Fruit fly (Drosophila melanogaster) whole organism, embryonic: ENCODE measurements around the gene Paics.

Experiments
- B-H2 ChIP-seq: fragments of 200-800 bp; sonication (Bioruptor generic); optimal IDR thresholded peaks from 2 replicates; lab custom pipeline; 2018; ENCODE audit warnings: missing biosample characterization, mild to moderate bottlenecking, missing genetic modification characterization
- CG11085 ChIP-seq: fragments of 200-800 bp; sonication (Bioruptor generic); IDR thresholded peaks from 2 replicates; pipeline ENCODE4 v1.3.6; 2022; ENCODE audit warnings: missing biosample characterization, missing genetic modification characterization
- CG11696 ChIP-seq: fragments of 200-800 bp; sonication (Bioruptor generic); IDR thresholded peaks from 2 replicates; pipeline ENCODE4 v1.3.6; 2022; ENCODE audit warnings: missing biosample characterization, missing genetic modification characterization
- CG12659 ChIP-seq: fragments of 200-800 bp; sonication (Bioruptor generic); optimal IDR thresholded peaks from 3 replicates; lab custom pipeline; 2017; ENCODE audit warnings: mild to moderate bottlenecking, missing biosample characterization, missing genetic modification reagents, missing genetic modification characterization
- CG13894 ChIP-seq: fragments of 200-800 bp; sonication (Bioruptor generic); optimal IDR thresholded peaks from 3 replicates; lab custom pipeline; 2018; ENCODE audit warnings: missing biosample characterization, mild to moderate bottlenecking, missing genetic modification characterization, moderate library complexity
- CG15011 ChIP-seq: fragments of 200-800 bp; sonication (Bioruptor generic); optimal IDR thresholded peaks from 3 replicates; lab custom pipeline; 2018; ENCODE audit warnings: missing biosample characterization, mild to moderate bottlenecking, missing genetic modification characterization
- CG1602 ChIP-seq: fragments of 200-800 bp; sonication (Bioruptor generic); optimal IDR thresholded peaks from 3 replicates; lab custom pipeline; 2016; ENCODE audit warnings: missing biosample characterization, missing genetic modification characterization
- CG18764 ChIP-seq: fragments of 200-800 bp; sonication (Bioruptor generic); optimal IDR thresholded peaks from 3 replicates; lab custom pipeline; 2016; ENCODE audit warnings: missing biosample characterization, missing genetic modification characterization
- CG31224 ChIP-seq: fragments of 200-800 bp; sonication (Bioruptor generic); IDR thresholded peaks from 2 replicates; pipeline ENCODE4 v1.3.6; 2022; ENCODE audit warnings: missing biosample characterization, missing genetic modification characterization
- CG3281 ChIP-seq: fragments of 200-800 bp; sonication (Bioruptor generic); optimal IDR thresholded peaks from 3 replicates; lab custom pipeline; 2017; ENCODE audit warnings: missing biosample characterization, mild to moderate bottlenecking, missing genetic modification characterization
- CG34376 ChIP-seq: fragments of 200-800 bp; sonication (Bioruptor generic); optimal IDR thresholded peaks from 2 replicates; lab custom pipeline; 2018; ENCODE audit warnings: missing biosample characterization, mild to moderate bottlenecking, missing genetic modification characterization
- CG4282 ChIP-seq: fragments of 200-800 bp; sonication (Bioruptor generic); optimal IDR thresholded peaks from 2 replicates; lab custom pipeline; 2016; ENCODE audit warnings: missing biosample characterization, missing genetic modification characterization
- CG4617 ChIP-seq: fragments of 200-800 bp; sonication (Bioruptor generic); optimal IDR thresholded peaks from 3 replicates; lab custom pipeline; 2016; ENCODE audit warnings: missing biosample characterization, missing genetic modification characterization, borderline replicate concordance
- CG8290 ChIP-seq, 3 experiments: fragments of 200-800 bp; sonication (Bioruptor generic); optimal IDR thresholded peaks; 2 replicates each; lab custom pipeline; 2016 to 2019; ENCODE audit warnings: missing biosample characterization in 3 of 3, missing genetic modification characterization in 3 of 3, mild to moderate bottlenecking in 2 of 3, moderate library complexity in 1 of 3
- CG8388 ChIP-seq: fragments of 200-800 bp; sonication (Bioruptor generic); optimal IDR thresholded peaks from 2 replicates; lab custom pipeline; 2019; ENCODE audit warnings: missing biosample characterization, mild to moderate bottlenecking, missing genetic modification characterization, moderate library complexity
- CG8478 ChIP-seq: fragments of >200 bp; optimal IDR thresholded peaks from 2 replicates; lab custom pipeline; 2018
- D19B ChIP-seq: fragments of 200-800 bp; sonication (Bioruptor generic); optimal IDR thresholded peaks from 2 replicates; lab custom pipeline; 2017; ENCODE audit warnings: missing biosample characterization, mild to moderate bottlenecking, missing genetic modification characterization
- Dfd ChIP-seq, 2 experiments: fragments of >200 bp; optimal IDR thresholded peaks; 2 replicates each; lab custom pipeline; 2017; ENCODE audit warnings: missing biosample characterization in 2 of 2, missing genetic modification characterization in 2 of 2
- Dip2 ChIP-seq: fragments of 200-800 bp; sonication (Bioruptor generic); IDR thresholded peaks from 2 replicates; pipeline ENCODE4 v1.3.6; 2022; ENCODE audit warnings: missing biosample characterization, missing genetic modification characterization
- Dip3 ChIP-seq: fragments of 200-800 bp; sonication (Bioruptor generic); optimal IDR thresholded peaks from 3 replicates; lab custom pipeline; 2016; ENCODE audit warnings: missing biosample characterization, missing genetic modification characterization
- E2f1 ChIP-seq: fragments of 200-800 bp; sonication (Bioruptor generic); IDR thresholded peaks from 2 replicates; pipeline ENCODE4 v1.3.6; 2022; ENCODE audit warnings: missing biosample characterization, missing genetic modification characterization
- Ets65A ChIP-seq: fragments of 200-800 bp; sonication (Bioruptor generic); peaks from one replicate; lab custom pipeline; 2016; ENCODE audit warnings: missing biosample characterization, missing genetic modification characterization
- GATAe ChIP-seq: fragments of 200-800 bp; sonication (Bioruptor generic); conservative IDR thresholded peaks from 2 replicates; pipeline ENCODE4 v1.3.6; 2022; ENCODE audit warnings: missing biosample characterization, missing genetic modification characterization
- H2.0 ChIP-seq: fragments of 200-800 bp; sonication (Bioruptor generic); IDR thresholded peaks from 2 replicates; pipeline ENCODE4 v1.3.6; 2022; ENCODE audit warnings: missing biosample characterization, missing genetic modification characterization
- HmgZ ChIP-seq: fragments of 200-800 bp; sonication (Bioruptor generic); optimal IDR thresholded peaks from 2 replicates; lab custom pipeline; 2018; ENCODE audit warnings: missing biosample characterization, mild to moderate bottlenecking, missing genetic modification characterization
- Lim3 ChIP-seq: fragments of 200-800 bp; sonication (Bioruptor generic); IDR thresholded peaks from 2 replicates; pipeline ENCODE4 v1.3.6; 2022; ENCODE audit warnings: missing biosample characterization, missing genetic modification characterization
- Myb ChIP-seq: fragments of 200-800 bp; sonication (Bioruptor generic); optimal IDR thresholded peaks from 2 replicates; lab custom pipeline; 2016; ENCODE audit warnings: missing biosample characterization, missing genetic modification characterization
- Oli ChIP-seq: fragments of 200-800 bp; sonication (Bioruptor generic); optimal IDR thresholded peaks from 2 replicates; lab custom pipeline; 2018; ENCODE audit warnings: missing biosample characterization, mild to moderate bottlenecking, missing genetic modification characterization, moderate library complexity
- Scr ChIP-seq: fragments of 200-800 bp; sonication (Bioruptor generic); IDR thresholded peaks from 2 replicates; pipeline ENCODE4 v1.3.6; 2022; ENCODE audit warnings: missing biosample characterization, missing genetic modification characterization; ENCODE audit not compliant: partially characterized antibody
- Sox100B ChIP-seq: fragments of 200-800 bp; sonication (Bioruptor generic); optimal IDR thresholded peaks from 3 replicates; lab custom pipeline; 2018; ENCODE audit warnings: missing biosample characterization, mild to moderate bottlenecking, missing genetic modification characterization
- Taf1 ChIP-seq: fragments of 200-800 bp; sonication (Bioruptor generic); IDR thresholded peaks from 2 replicates; pipeline ENCODE4 v1.3.6; 2022; ENCODE audit warnings: missing biosample characterization, missing genetic modification characterization
- YL-1 ChIP-seq: fragments of 200-800 bp; sonication (Bioruptor generic); optimal IDR thresholded peaks from 3 replicates; lab custom pipeline; 2017; ENCODE audit warnings: missing biosample characterization, mild to moderate bottlenecking, missing genetic modification characterization
- ac ChIP-seq: fragments of 200-800 bp; sonication (Bioruptor generic); optimal IDR thresholded peaks from 3 replicates; lab custom pipeline; 2017; ENCODE audit warnings: missing biosample characterization, mild to moderate bottlenecking, missing genetic modification characterization
- ara ChIP-seq: fragments of 200-800 bp; sonication (Bioruptor generic); IDR thresholded peaks from 2 replicates; pipeline ENCODE4 v1.3.6; 2022; ENCODE audit warnings: missing biosample characterization, missing genetic modification characterization
- ase ChIP-seq: fragments of 200-800 bp; sonication (Bioruptor generic); IDR thresholded peaks from 3 replicates; pipeline ENCODE4 v1.3.6; 2022; ENCODE audit warnings: missing biosample characterization, missing genetic modification characterization
- ash1 ChIP-seq: fragments of 200-800 bp; sonication (Bioruptor generic); optimal IDR thresholded peaks from 2 replicates; lab custom pipeline; 2018; ENCODE audit warnings: missing biosample characterization, mild to moderate bottlenecking, missing genetic modification characterization
- bab2 ChIP-seq: fragments of 200-800 bp; sonication (Bioruptor generic); optimal IDR thresholded peaks from 2 replicates; lab custom pipeline; 2016; ENCODE audit warnings: missing biosample characterization, missing genetic modification characterization
- croc ChIP-seq: fragments of 200-800 bp; sonication (Bioruptor generic); conservative IDR thresholded peaks from 3 replicates; pipeline ENCODE4 v1.3.6; 2022; ENCODE audit warnings: missing biosample characterization, missing genetic modification characterization
- da ChIP-seq: fragments of 200-800 bp; sonication (Bioruptor generic); optimal IDR thresholded peaks from 2 replicates; lab custom pipeline; 2016; ENCODE audit warnings: missing biosample characterization, missing genetic modification characterization
- dan ChIP-seq: fragments of 200-800 bp; sonication (Bioruptor generic); IDR thresholded peaks from 2 replicates; pipeline ENCODE4 v1.3.6; 2022; ENCODE audit warnings: missing biosample characterization, missing genetic modification characterization
- eyg ChIP-seq: fragments of 200-800 bp; sonication (Bioruptor generic); optimal IDR thresholded peaks from 3 replicates; lab custom pipeline; 2016; ENCODE audit warnings: missing biosample characterization, missing genetic modification characterization
- fru ChIP-seq: fragments of >200 bp; optimal IDR thresholded peaks from 2 replicates; lab custom pipeline; 2017
- gsb ChIP-seq: fragments of 200-800 bp; sonication (Bioruptor generic); IDR thresholded peaks from 2 replicates; pipeline ENCODE4 v1.3.6; 2022; ENCODE audit warnings: missing biosample characterization, missing genetic modification characterization
- gt ChIP-seq: fragments of 200-800 bp; sonication (Bioruptor generic); IDR thresholded peaks from 2 replicates; pipeline ENCODE4 v1.3.6; 2022; ENCODE audit warnings: missing biosample characterization, missing genetic modification characterization
- nau ChIP-seq: fragments of 200-800 bp; sonication (Bioruptor generic); optimal IDR thresholded peaks from 3 replicates; lab custom pipeline; 2017; ENCODE audit warnings: missing biosample characterization, mild to moderate bottlenecking, missing genetic modification characterization, missing genetic modification reagents
- nerfin-1 ChIP-seq: fragments of 200-800 bp; sonication (Bioruptor generic); optimal IDR thresholded peaks from 3 replicates; lab custom pipeline; 2019; ENCODE audit warnings: missing biosample characterization, mild to moderate bottlenecking, missing genetic modification characterization, moderate library complexity
- rib ChIP-seq: fragments of 200-800 bp; sonication (Bioruptor generic); IDR thresholded peaks from 2 replicates; pipeline ENCODE4 v1.3.6; 2022; ENCODE audit warnings: missing biosample characterization, missing genetic modification characterization
- ro ChIP-seq: fragments of 200-800 bp; sonication (Bioruptor generic); IDR thresholded peaks from 2 replicates; pipeline ENCODE4 v1.3.6; 2022; ENCODE audit warnings: missing biosample characterization, missing genetic modification characterization
- shn ChIP-seq: fragments of 200-800 bp; sonication (Bioruptor generic); optimal IDR thresholded peaks from 3 replicates; lab custom pipeline; 2016; ENCODE audit warnings: missing biosample characterization, missing genetic modification characterization
- tll ChIP-seq, 2 experiments: fragments of 200-800 bp in 1 of 2; fragments of >200 bp in 1 of 2; sonication (Bioruptor generic) in 1 of 2; optimal IDR thresholded peaks; 2 replicates each; lab custom pipeline; 2017 to 2019; ENCODE audit warnings: missing biosample characterization in 2 of 2, missing genetic modification characterization in 2 of 2, mild to moderate bottlenecking in 1 of 2, moderate library complexity in 1 of 2
- tna ChIP-seq: fragments of 200-800 bp; sonication (Bioruptor generic); IDR thresholded peaks from 2 replicates; pipeline ENCODE4 v1.3.6; 2022; ENCODE audit warnings: missing biosample characterization, missing genetic modification characterization; ENCODE audit not compliant: partially characterized antibody
- vnd ChIP-seq: fragments of 200-800 bp; sonication (Bioruptor generic); IDR thresholded peaks from 3 replicates; pipeline ENCODE4 v1.3.6; 2022; ENCODE audit warnings: missing biosample characterization, missing genetic modification characterization; ENCODE audit not compliant: partially characterized antibody

The Paics gene

DNA sequence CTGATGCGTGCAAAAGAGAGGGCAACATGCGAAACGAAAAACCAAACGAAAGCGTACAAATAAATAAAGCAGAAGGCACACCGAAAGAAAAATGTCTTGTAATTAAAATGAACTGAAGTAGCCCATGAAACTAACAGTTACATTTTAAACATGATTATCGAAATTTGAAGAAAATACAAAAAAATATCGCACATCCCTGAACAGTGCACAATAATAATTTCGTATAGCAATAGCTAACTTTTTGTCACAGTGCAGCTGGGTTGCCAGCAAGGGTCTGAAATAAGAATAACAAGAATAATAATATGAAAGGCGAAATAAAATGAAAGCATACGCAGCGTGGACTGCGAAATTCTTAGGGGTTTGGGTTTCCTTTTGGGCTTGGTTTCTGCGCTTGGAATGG, 8.2 kb downstream of the Paics start (continued):
- TF ChIP-seq gt (GFP tag; lab: Robert Waterston, UW) (peak; percentile 97), HmgZ (tag; lab: Kevin White, UChicago) (peak; percentile 99), ase (GFP tag; lab: Robert Waterston, UW) (peak; percentile 98), Lim3 (peak; percentile 95), tna (GFP tag; lab: Robert Waterston, UW) (no peak), Dfd (GFP tag; optimal IDR thresholded peaks at IDR 0.05; lab: Kevin White, UChicago) (peak in 1 of 2 experiments; percentile 73), Sox100B (peak; percentile 97), E2f1 (GFP tag; lab: Robert Waterston, UW) (peak; percentile 99), CG11085 (GFP tag; lab: Robert Waterston, UW) (peak; percentile 99), CG34376 (peak; percentile 97), eyg (peak; percentile 99), croc (GFP tag; lab: Robert Waterston, UW) (peak; percentile 99), CG31224 (GFP tag; lab: Robert Waterston, UW) (peak; percentile 97), CG13894 (peak; percentile 97), Dip2 (GFP tag; lab: Robert Waterston, UW) (peak; percentile 72), ash1 (GFP tag; lab: Kevin White, UChicago) (peak; percentile 94), ac (GFP tag; lab: Kevin White, UChicago) (peak; percentile 96), CG15011 (peak; percentile 99), da (GFP tag; lab: Kevin White, UChicago) (peak; percentile 98), Dip3 (GFP tag; lab: Kevin White, UChicago) (peak; percentile 100), CG1602 (GFP tag; lab: Kevin White, UChicago) (peak; percentile 99), CG4617 (GFP tag; lab: Kevin White, UChicago) (peak; percentile 99), fru (lab: Kevin White, UChicago) (no peak), CG8290 (GFP tag; optimal IDR thresholded peaks at IDR 0.05; lab: Kevin White, UChicago) (peak; percentile 98), CG8290 (tag; optimal IDR thresholded peaks at IDR 0.05; lab: Kevin White, UChicago) (peak; percentile 84 to 98), Oli (tag; lab: Kevin White, UChicago) (peak; percentile 99), B-H2 (GFP tag; lab: Kevin White, UChicago) (peak; percentile 94), Myb (GFP tag; lab: Kevin White, UChicago) (peak; percentile 96), CG11696 (peak; percentile 95), ara (peak; percentile 99), GATAe (GFP tag; lab: Robert Waterston, UW) (peak; percentile 97), CG8388 (GFP tag; lab: Kevin White, UChicago) (peak; percentile 98), nau (GFP tag; lab: Kevin White, UChicago) (peak; percentile 97), ro (GFP tag; lab: Robert Waterston, UW) (peak; percentile 97), CG8478 (lab: Kevin White, UChicago) (peak; percentile 33), vnd (GFP tag; lab: Robert Waterston, UW) (no peak), nerfin-1 (tag; lab: Kevin White, UChicago) (peak; percentile 97), CG18764 (GFP tag; lab: Kevin White, UChicago) (peak; percentile 98), Scr (GFP tag; lab: Robert Waterston, UW) (0 out of 2 replicates have a peak, but pooled peaks have one; percentile 26), CG3281 (GFP tag; lab: Kevin White, UChicago) (peak; percentile 99), dan (peak; percentile 98), tll (GFP tag; optimal IDR thresholded peaks at IDR 0.05; lab: Kevin White, UChicago) (peak; percentile 15 to 56), bab2 (GFP tag; lab: Kevin White, UChicago) (peak; percentile 99), CG4282 (GFP tag; lab: Kevin White, UChicago) (peak; percentile 98), rib (GFP tag; lab: Robert Waterston, UW) (peak; percentile 99), Ets65A (GFP tag; lab: Kevin White, UChicago) (peak; percentile 100), Taf1 (peak; percentile 99), gsb (GFP tag; lab: Robert Waterston, UW) (peak; percentile 98), D19B (GFP tag; lab: Kevin White, UChicago) (peak; percentile 96), CG12659 (GFP tag; lab: Kevin White, UChicago) (peak; percentile 99), shn (peak; percentile 99), H2.0 (GFP tag; lab: Robert Waterston, UW) (peak; percentile 99), YL-1 (GFP tag; lab: Kevin White, UChicago) (peak; percentile 95)
